Worm (Caenorhabditis elegans) whole organism, young adult: ENCODE data around the gene clec-54.

ENCODE experiments used
- pha-4 ChIP-seq: fragments of 150-350 bp; sonication (generic microtip); optimal IDR thresholded peaks from 2 replicates; lab custom pipeline; 2014; ENCODE audit warnings: missing biosample characterization, missing genetic modification reagents, missing genetic modification characterization
- sea-2 ChIP-seq: fragments of 200-800 bp; sonication (Bioruptor generic); IDR thresholded peaks from 2 replicates; pipeline ENCODE4 v1.3.6; 2022; ENCODE audit warnings: missing genetic modification characterization, missing compliant biosample characterization

DNA sequence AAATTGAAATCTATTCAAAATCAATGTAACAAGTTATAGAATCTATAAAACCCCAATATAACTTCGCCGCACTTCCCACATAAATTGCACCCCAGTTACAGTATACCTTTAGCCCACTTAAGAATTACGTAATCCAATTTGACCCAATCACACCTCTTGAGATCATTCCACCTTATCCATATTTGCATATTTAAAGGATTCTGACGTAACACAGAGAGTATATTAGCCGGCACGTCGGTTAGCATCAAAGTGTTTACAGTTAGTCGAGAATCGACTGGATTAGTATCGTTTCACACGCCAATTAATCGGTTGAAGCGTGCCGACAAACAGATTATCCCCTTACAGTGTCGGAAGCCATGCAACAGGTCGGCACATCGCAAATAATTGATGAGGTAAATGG lies 43.1 kb upstream of the clec-54 start:
- TF ChIP-seq sea-2 (GFP tag; lab: Robert Waterston, UW) (no peak), pha-4 (tag; lab: Kevin White, UChicago) (no peak)
